Worm (Caenorhabditis elegans): ENCODE measurements around the gene alh-7.
A peak's percentile ranks its signal among the peaks of the same experiment; 100 is the strongest.

The alh-7 gene

ce11 chrII:13521179-13521616 is 29.6 kb upstream of the alh-7 start (continued):
- peak; percentile 95 for TF ChIP-seq F49E8.2 (tag; optimal IDR thresholded peaks at IDR 0.05; ENCODE audit: borderline replicate concordance)
- 0 out of 2 replicates have a peak, but pooled peaks have one; percentile 10 for TF ChIP-seq saeg-2 (GFP tag; IDR thresholded peaks at IDR 0.05)
- TF ChIP-seq F44E2.7 (GFP tag; IDR thresholded peaks at IDR 0.05), result no peak
- no peak for TF ChIP-seq nhr-10 (tag; optimal IDR thresholded peaks at IDR 0.05)

ce11 chrII:13517600-13517999 is 26.0 kb upstream of the alh-7 start, which contains the start of gene sre-45:
TSS of gene sre-45 (plus strand) at chrII:13517900.
- no peak for TF ChIP-seq pqm-1 (tag; optimal IDR thresholded peaks at IDR 0.05)
- no peak for TF ChIP-seq duxl-1 (tag; optimal IDR thresholded peaks at IDR 0.05; ENCODE audit: poor library complexity)
- no peak for TF ChIP-seq nhr-41 (GFP tag; IDR thresholded peaks at IDR 0.05)

ce11 chrII:13515813-13516212 is 24.2 kb upstream of the alh-7 start:
- TF ChIP-seq set-16 (GFP tag; IDR thresholded peaks at IDR 0.05) (peak; percentile 54), lin-13 (GFP tag; optimal IDR thresholded peaks at IDR 0.05) (no peak), daf-8 (GFP tag; IDR thresholded peaks at IDR 0.05) (no peak), zag-1 (tag; optimal IDR thresholded peaks at IDR 0.05) (no peak), nhr-11 (tag; optimal IDR thresholded peaks at IDR 0.05) (no peak), zfp-3 (GFP tag; conservative IDR thresholded peaks at IDR 0.05) (no peak), rbr-2 (tag; optimal IDR thresholded peaks at IDR 0.05) (no peak), hif-1 (tag; optimal IDR thresholded peaks at IDR 0.05) (no peak), snpc-1.2 (GFP tag; IDR thresholded peaks at IDR 0.05) (no peak), F26F4.8 (GFP tag; conservative IDR thresholded peaks at IDR 0.05) (no peak), tag-97 (GFP tag; IDR thresholded peaks at IDR 0.05) (no peak), nhr-28 (tag; optimal IDR thresholded peaks at IDR 0.05) (no peak), nhr-42 (GFP tag; IDR thresholded peaks at IDR 0.05) (0 out of 2 replicates have a peak, but pooled peaks have one; percentile 6)

- no peak for TF ChIP-seq hlh-30 (tag; optimal IDR thresholded peaks at IDR 0.05; ENCODE audit: insufficient read depth)
- 0 out of 2 replicates have a peak, but pooled peaks have one; percentile 24 for TF ChIP-seq dmd-6 (GFP tag; IDR thresholded peaks at IDR 0.05)
- peak in 1 of 2 experiments; percentile 77 for TF ChIP-seq unc-62 (GFP tag; optimal IDR thresholded peaks at IDR 0.05 in 1 of 2)
- no peak for TF ChIP-seq unc-62 (tag; optimal IDR thresholded peaks at IDR 0.05)
- TF ChIP-seq pqm-1 (tag; optimal IDR thresholded peaks at IDR 0.05), result peak; percentile 71
- no peak for TF ChIP-seq dmd-9 (GFP tag; IDR thresholded peaks at IDR 0.05)
- peak; percentile 10 for TF ChIP-seq nhr-28 (tag; optimal IDR thresholded peaks at IDR 0.05)
- no peak for TF ChIP-seq lin-13 (GFP tag; optimal IDR thresholded peaks at IDR 0.05)
- TF ChIP-seq spr-1 (tag; optimal IDR thresholded peaks at IDR 0.05), result no peak
- no peak for TF ChIP-seq madf-9 (GFP tag; conservative IDR thresholded peaks at IDR 0.05)
Observed at ce11 chrII:13508607-13509006, 17.0 kb upstream of the alh-7 start.

ce11 chrII:13507535-13507934 is 15.9 kb upstream of the alh-7 start, which contains the start of gene nep-17:
TSS of gene nep-17 (plus strand) at chrII:13507819.
- TF ChIP-seq pqm-1 (tag; optimal IDR thresholded peaks at IDR 0.05) (peak; percentile 65), mxl-3 (GFP tag; optimal IDR thresholded peaks at IDR 0.05) (peak; percentile 27), dve-1 (tag; optimal IDR thresholded peaks at IDR 0.05; ENCODE audit: insufficient read depth) (peak; percentile 36), dmd-6 (GFP tag; IDR thresholded peaks at IDR 0.05) (peak; percentile 45; the same call in 1 of the 2 replicates), ceh-20 (GFP tag; IDR thresholded peaks at IDR 0.05) (no peak), daf-16 (GFP tag; optimal IDR thresholded peaks at IDR 0.05) (no peak), daf-16 (tag; optimal IDR thresholded peaks at IDR 0.05) (peak; percentile 24), snpc-1.2 (GFP tag; IDR thresholded peaks at IDR 0.05) (no peak), mes-2 (tag; optimal IDR thresholded peaks at IDR 0.05; ENCODE audit: poor library complexity, severe bottlenecking) (no peak), hlh-11 (tag; optimal IDR thresholded peaks at IDR 0.05) (peak; percentile 52), daf-19 (GFP tag; conservative IDR thresholded peaks at IDR 0.05) (no peak)

Data from whole organism, L4 larva.